Worm (Caenorhabditis elegans) whole organism, young adult: ENCODE measurements around the gene daf-42.
"Not testable (repeated sequence)": the region's sequence is repeated elsewhere in the genome, so short reads cannot be mapped to it uniquely, and the experiment has no call there.

Experiments used
- B0336.3 ChIP-seq: fragments of 200-800 bp; sonication (Bioruptor generic); IDR thresholded peaks from 2 replicates; pipeline ENCODE4 v1.3.6; 2022; ENCODE audit warnings: missing genetic modification characterization, missing compliant biosample characterization
- D2030.7 ChIP-seq: fragments of 200-800 bp; sonication (Bioruptor generic); IDR thresholded peaks from 2 replicates; pipeline ENCODE4 v1.3.6; 2022; ENCODE audit warnings: missing genetic modification reagents, missing genetic modification characterization, missing compliant biosample characterization
- F10E7.11 ChIP-seq: sonication (generic microtip); optimal IDR thresholded peaks from 2 replicates; lab custom pipeline; 2017; ENCODE audit warnings: mild to moderate bottlenecking, missing genetic modification characterization, moderate library complexity, missing compliant biosample characterization
- F23B12.7 ChIP-seq: sonication (generic microtip); optimal IDR thresholded peaks from 2 replicates; lab custom pipeline; 2017; ENCODE audit warnings: missing genetic modification characterization, mild to moderate bottlenecking, missing compliant biosample characterization, antibody characterized with exemption, moderate library complexity; ENCODE audit not compliant: insufficient read depth
- T26A5.8 ChIP-seq: sonication (generic microtip); optimal IDR thresholded peaks from 2 replicates; lab custom pipeline; 2016; ENCODE audit warnings: missing genetic modification characterization, missing compliant biosample characterization
- Y53F4B.3 ChIP-seq: fragments of 200-800 bp; sonication (Bioruptor generic); IDR thresholded peaks from 2 replicates; pipeline ENCODE4 v1.3.6; 2022; ENCODE audit warnings: missing genetic modification reagents, missing genetic modification characterization, missing compliant biosample characterization
- Y53G8AR.9 ChIP-seq: fragments of 200-800 bp; sonication (Bioruptor generic); conservative IDR thresholded peaks from 2 replicates; pipeline ENCODE4 v1.3.6; 2022; ENCODE audit warnings: missing genetic modification reagents, missing genetic modification characterization, missing compliant biosample characterization
- Y56A3A.18 ChIP-seq: fragments of 200-800 bp; sonication (Bioruptor generic); IDR thresholded peaks from 2 replicates; pipeline ENCODE4 v1.3.6; 2022; ENCODE audit warnings: missing genetic modification reagents, missing genetic modification characterization, missing compliant biosample characterization
- Y95B8A.8 ChIP-seq: fragments of 200-800 bp; sonication (Bioruptor generic); IDR thresholded peaks from 2 replicates; pipeline ENCODE4 v1.3.6; 2022; ENCODE audit warnings: missing genetic modification reagents, missing genetic modification characterization, missing compliant biosample characterization
- ZK185.1 ChIP-seq: sonication (generic microtip); optimal IDR thresholded peaks from 2 replicates; lab custom pipeline; 2016; ENCODE audit warnings: mild to moderate bottlenecking, missing genetic modification characterization, missing compliant biosample characterization; ENCODE audit not compliant: poor library complexity, severe bottlenecking
- attf-5 ChIP-seq: fragments of 200-800 bp; sonication (Bioruptor generic); optimal IDR thresholded peaks from 2 replicates; lab custom pipeline; 2018; ENCODE audit warnings: mild to moderate bottlenecking, missing genetic modification characterization, missing compliant biosample characterization
- bed-2 ChIP-seq: fragments of 200-800 bp; sonication (Bioruptor generic); IDR thresholded peaks from 2 replicates; pipeline ENCODE4 v1.3.6; 2022; ENCODE audit warnings: missing genetic modification reagents, missing genetic modification characterization, missing compliant biosample characterization
- ceh-27 ChIP-seq: fragments of 200-800 bp; sonication (Bioruptor generic); optimal IDR thresholded peaks from 2 replicates; lab custom pipeline; 2018; ENCODE audit warnings: mild to moderate bottlenecking, missing genetic modification characterization, moderate library complexity, missing compliant biosample characterization
- ceh-40 ChIP-seq: fragments of 200-800 bp; sonication (Bioruptor generic); IDR thresholded peaks from 2 replicates; pipeline ENCODE4 v1.3.6; 2022; ENCODE audit warnings: missing genetic modification characterization, missing compliant biosample characterization
- ceh-79 ChIP-seq: sonication (generic microtip); optimal IDR thresholded peaks from 2 replicates; lab custom pipeline; 2017; ENCODE audit warnings: mild to moderate bottlenecking, missing genetic modification characterization, missing compliant biosample characterization
- ceh-91 ChIP-seq: fragments of 200-800 bp; sonication (Bioruptor generic); IDR thresholded peaks from 2 replicates; pipeline ENCODE4 v1.3.6; 2022; ENCODE audit warnings: missing genetic modification reagents, missing genetic modification characterization, missing compliant biosample characterization
- chd-7 ChIP-seq: sonication (generic microtip); optimal IDR thresholded peaks from 2 replicates; lab custom pipeline; 2016; ENCODE audit warnings: mild to moderate bottlenecking, missing genetic modification characterization, moderate library complexity, missing compliant biosample characterization
- die-1 ChIP-seq: sonication (generic microtip); optimal IDR thresholded peaks from 2 replicates; lab custom pipeline; 2016; ENCODE audit warnings: missing genotype, mild to moderate bottlenecking, missing genetic modification characterization, missing compliant biosample characterization
- dpl-1 ChIP-seq: fragments of 150-350 bp; optimal IDR thresholded peaks from 2 replicates; lab custom pipeline; 2014; ENCODE audit warnings: missing biosample characterization, missing genetic modification reagents, missing genetic modification characterization
- efl-1 ChIP-seq: fragments of 150-350 bp; optimal IDR thresholded peaks from 2 replicates; lab custom pipeline; 2014; ENCODE audit warnings: missing biosample characterization, missing genetic modification reagents, missing genetic modification characterization
- egl-18 ChIP-seq: fragments of 200-800 bp; sonication (Bioruptor generic); IDR thresholded peaks from 2 replicates; pipeline ENCODE4 v1.3.6; 2022; ENCODE audit warnings: missing genetic modification reagents, missing genetic modification characterization, missing compliant biosample characterization
- ekl-4 ChIP-seq: fragments of 200-800 bp; sonication (Bioruptor generic); IDR thresholded peaks from 2 replicates; pipeline ENCODE4 v1.3.6; 2022; ENCODE audit warnings: missing genetic modification reagents, missing genetic modification characterization, missing compliant biosample characterization
- him-1 ChIP-seq: sonication (generic microtip); optimal IDR thresholded peaks from 2 replicates; lab custom pipeline; 2016; ENCODE audit warnings: missing genotype, missing genetic modification reagents, missing genetic modification characterization, missing compliant biosample characterization
- hlh-26 ChIP-seq: fragments of 200-800 bp; sonication (Bioruptor generic); conservative IDR thresholded peaks from 2 replicates; pipeline ENCODE4 v1.3.6; 2022; ENCODE audit warnings: missing genetic modification reagents, missing genetic modification characterization, missing compliant biosample characterization
- hmg-1.2 ChIP-seq: fragments of 200-800 bp; sonication (Bioruptor generic); IDR thresholded peaks from 2 replicates; pipeline ENCODE4 v1.3.6; 2022; ENCODE audit warnings: missing genetic modification reagents, missing genetic modification characterization, missing compliant biosample characterization
- lag-1 ChIP-seq: fragments of 200-800 bp; sonication (Bioruptor generic); IDR thresholded peaks from 2 replicates; pipeline ENCODE4 v1.3.6; 2022; ENCODE audit warnings: missing genetic modification reagents, missing genetic modification characterization, missing compliant biosample characterization
- let-526 ChIP-seq: fragments of 200-800 bp; sonication (Bioruptor generic); IDR thresholded peaks from 2 replicates; pipeline ENCODE4 v1.3.6; 2022; ENCODE audit warnings: missing genetic modification reagents, missing genetic modification characterization, missing compliant biosample characterization
- lin-54 ChIP-seq: fragments of 200-800 bp; sonication (Bioruptor generic); optimal IDR thresholded peaks from 2 replicates; lab custom pipeline; 2018; ENCODE audit warnings: mild to moderate bottlenecking, missing genetic modification characterization, missing compliant biosample characterization
- lsl-1 ChIP-seq: fragments of 200-800 bp; sonication (Bioruptor generic); optimal IDR thresholded peaks from 2 replicates; lab custom pipeline; 2018; ENCODE audit warnings: mild to moderate bottlenecking, missing genetic modification characterization, moderate library complexity, missing compliant biosample characterization
- lsy-27 ChIP-seq: sonication (generic microtip); optimal IDR thresholded peaks from 2 replicates; lab custom pipeline; 2017; ENCODE audit warnings: missing genetic modification characterization, mild to moderate bottlenecking, missing compliant biosample characterization, antibody characterized with exemption, missing genotype, borderline replicate concordance; ENCODE audit not compliant: insufficient read depth
- madf-6 ChIP-seq: fragments of 200-800 bp; sonication (Bioruptor generic); IDR thresholded peaks from 2 replicates; pipeline ENCODE4 v1.3.6; 2022; ENCODE audit warnings: missing genetic modification reagents, missing genetic modification characterization, missing compliant biosample characterization
- madf-8 ChIP-seq: fragments of 200-800 bp; sonication (Bioruptor generic); conservative IDR thresholded peaks from 2 replicates; pipeline ENCODE4 v1.3.6; 2022; ENCODE audit warnings: missing genetic modification reagents, missing genetic modification characterization, missing compliant biosample characterization
- mxl-1 ChIP-seq: sonication (generic microtip); optimal IDR thresholded peaks from 2 replicates; lab custom pipeline; 2016; ENCODE audit warnings: missing genetic modification characterization, missing compliant biosample characterization
- nfya-1 ChIP-seq: sonication (generic microtip); optimal IDR thresholded peaks from 2 replicates; lab custom pipeline; 2017; ENCODE audit warnings: antibody characterized with exemption, missing compliant biosample characterization, missing genetic modification characterization, borderline replicate concordance; ENCODE audit not compliant: insufficient read depth
- nfya-2 ChIP-seq: fragments of 200-800 bp; sonication (Bioruptor generic); IDR thresholded peaks from 2 replicates; pipeline ENCODE4 v1.3.6; 2022; ENCODE audit warnings: missing genetic modification reagents, missing genetic modification characterization, missing compliant biosample characterization
- nfyb-1 ChIP-seq: fragments of 200-800 bp; sonication (Bioruptor generic); IDR thresholded peaks from 2 replicates; pipeline ENCODE4 v1.3.6; 2022; ENCODE audit warnings: missing genetic modification reagents, missing genetic modification characterization, missing compliant biosample characterization
- nhr-80 ChIP-seq: sonication (generic microtip); optimal IDR thresholded peaks from 2 replicates; lab custom pipeline; 2016; ENCODE audit warnings: missing genetic modification characterization, missing compliant biosample characterization
- rec-8 ChIP-seq, 2 experiments: sonication (generic microtip); optimal IDR thresholded peaks; 2 replicates each; lab custom pipeline; 2016; ENCODE audit warnings: mild to moderate bottlenecking in 2 of 2, missing genetic modification characterization in 2 of 2, missing genetic modification reagents in 2 of 2, missing genotype in 2 of 2, missing biosample characterization in 1 of 2, missing compliant biosample characterization in 1 of 2, moderate library complexity in 1 of 2
- repo-1 ChIP-seq: sonication (generic microtip); optimal IDR thresholded peaks from 2 replicates; lab custom pipeline; 2017; ENCODE audit warnings: mild to moderate bottlenecking, missing genetic modification characterization, missing compliant biosample characterization
- snpc-3.4 ChIP-seq: sonication (generic microtip); optimal IDR thresholded peaks from 2 replicates; lab custom pipeline; 2017; ENCODE audit warnings: missing genetic modification characterization, mild to moderate bottlenecking, missing compliant biosample characterization, antibody characterized with exemption, moderate library complexity, missing genotype, missing genetic modification reagents
- snpc-4 ChIP-seq, 5 experiments: fragments of 150-350 bp in 1 of 5; sonication (generic microtip) in 4 of 5; optimal IDR thresholded peaks; 2 replicates each; lab custom pipeline; 2014 to 2018; ENCODE audit warnings: missing genetic modification characterization in 5 of 5, missing biosample characterization in 3 of 5, antibody characterized with exemption in 2 of 5, mild to moderate bottlenecking in 2 of 5, missing compliant biosample characterization in 2 of 5, missing genotype in 2 of 5, moderate library complexity in 2 of 5, missing genetic modification reagents in 1 of 5
- somi-1 ChIP-seq: fragments of 200-800 bp; sonication (Bioruptor generic); optimal IDR thresholded peaks from 2 replicates; lab custom pipeline; 2018; ENCODE audit warnings: mild to moderate bottlenecking, missing genetic modification characterization, missing compliant biosample characterization
- unc-130 ChIP-seq: sonication (generic microtip); optimal IDR thresholded peaks from 2 replicates; lab custom pipeline; 2016; ENCODE audit warnings: missing genetic modification reagents, missing genetic modification characterization, missing compliant biosample characterization
- ztf-25 ChIP-seq: fragments of 200-800 bp; sonication (Bioruptor generic); IDR thresholded peaks from 2 replicates; pipeline ENCODE4 v1.3.6; 2022; ENCODE audit warnings: missing genetic modification reagents, missing genetic modification characterization, missing compliant biosample characterization
- ztf-28 ChIP-seq: fragments of 200-800 bp; sonication (Bioruptor generic); IDR thresholded peaks from 2 replicates; pipeline ENCODE4 v1.3.6; 2022; ENCODE audit warnings: missing genetic modification reagents, missing genetic modification characterization, missing compliant biosample characterization

Gene daf-42

DNA sequence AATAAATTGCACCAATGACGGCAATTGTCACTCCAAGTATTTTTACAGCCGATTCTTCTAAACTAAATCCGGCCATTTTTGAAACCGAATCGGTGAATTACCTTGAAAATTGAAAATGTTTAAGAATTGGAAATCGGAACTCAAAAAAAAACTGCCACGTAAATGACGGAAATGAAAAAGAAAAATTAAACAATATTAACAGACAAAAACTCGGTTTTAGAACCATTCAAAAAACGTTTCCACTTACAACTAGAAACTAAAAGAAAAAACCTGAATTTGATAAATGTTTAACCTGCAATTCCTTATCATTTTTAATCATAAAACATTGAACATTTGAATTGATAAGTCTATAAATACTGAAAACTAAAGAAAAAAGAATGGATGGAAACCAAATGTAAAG, 18.4 kb upstream of the daf-42 start, which contains the start of gene Y40C5A.4:
Gene Y40C5A.4, minus strand, starts transcription at position 101 of the 400 bp plus-strand sequence.
- not testable (repeated sequence) for TF ChIP-seq madf-8 (GFP tag; lab: Robert Waterston, UW); lin-54 (GFP tag; lab: Kevin White, UChicago); F23B12.7 (tag; lab: Kevin White, UChicago)

DNA sequence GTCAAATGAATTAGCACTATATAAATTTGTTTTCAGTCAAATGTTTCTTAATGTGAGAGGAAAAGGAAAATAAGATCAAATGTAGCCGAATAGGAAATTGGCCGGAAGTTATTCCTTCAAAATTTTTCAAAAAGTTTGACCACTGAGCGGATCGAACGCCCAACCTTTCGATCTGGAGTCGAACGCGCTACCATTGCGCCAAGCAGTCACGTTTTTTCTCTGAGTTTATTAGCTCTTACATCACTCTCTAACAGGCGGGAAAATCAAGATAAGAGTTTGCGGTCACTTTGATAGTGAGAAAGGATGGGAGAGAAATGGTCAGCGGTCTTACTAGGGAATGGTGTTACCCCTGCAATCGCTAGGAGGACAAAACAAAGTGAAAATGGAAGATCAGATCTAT, 2.6 kb downstream of the daf-42 start:
- TF ChIP-seq ztf-25 (0 out of 2 replicates have a peak, but pooled peaks have one; percentile 56), Y56A3A.18 (GFP tag; lab: Robert Waterston, UW) (no peak), egl-18 (GFP tag; lab: Robert Waterston, UW) (no peak), nhr-80 (tag; lab: Kevin White, UChicago) (no peak), ceh-91 (GFP tag; lab: Robert Waterston, UW) (no peak), B0336.3 (GFP tag; lab: Robert Waterston, UW) (no peak), ZK185.1 (tag; lab: Kevin White, UChicago) (peak; percentile 31), chd-7 (tag; lab: Kevin White, UChicago) (peak; percentile 27), nfya-2 (GFP tag; lab: Robert Waterston, UW) (no peak), lin-54 (GFP tag; lab: Kevin White, UChicago) (peak; percentile 28), efl-1 (GFP tag; lab: Kevin White, UChicago) (no peak), attf-5 (GFP tag; lab: Kevin White, UChicago) (peak; percentile 14), Y53G8AR.9 (GFP tag; lab: Robert Waterston, UW) (no peak), F10E7.11 (tag; lab: Kevin White, UChicago) (no peak), die-1 (tag; lab: Kevin White, UChicago) (peak; percentile 79), lsy-27 (tag; lab: Kevin White, UChicago) (no peak), unc-130 (GFP tag; lab: Kevin White, UChicago) (no peak), nfyb-1 (GFP tag; lab: Robert Waterston, UW) (peak; percentile 57; the same call in 1 of the 2 replicates), D2030.7 (GFP tag; lab: Robert Waterston, UW) (peak; percentile 48; the same call in 1 of the 2 replicates), dpl-1 (GFP tag; lab: Kevin White, UChicago) (no peak), rec-8 (tag; optimal IDR thresholded peaks at IDR 0.05; lab: Kevin White, UChicago) (peak in 1 of 2 experiments; percentile 12), ceh-79 (tag; lab: Kevin White, UChicago) (no peak), snpc-3.4 (tag; lab: Kevin White, UChicago) (peak; percentile 68), nfya-1 (tag; lab: Kevin White, UChicago) (no peak), ceh-27 (GFP tag; lab: Kevin White, UChicago) (no peak), lsl-1 (no peak), lag-1 (GFP tag; lab: Robert Waterston, UW) (no peak), ekl-4 (GFP tag; lab: Robert Waterston, UW) (no peak), bed-2 (GFP tag; lab: Robert Waterston, UW) (no peak), hlh-26 (GFP tag; lab: Robert Waterston, UW) (no peak), Y95B8A.8 (0 out of 2 replicates have a peak, but pooled peaks have one; percentile 35), him-1 (tag; lab: Kevin White, UChicago) (peak; percentile 52), repo-1 (peak; percentile 11), T26A5.8 (no peak), mxl-1 (tag; lab: Kevin White, UChicago) (peak; percentile 23), ztf-28 (peak; percentile 77; the same call in 1 of the 2 replicates), snpc-4 (GFP tag; optimal IDR thresholded peaks at IDR 0.05; lab: Kevin White, UChicago) (peak; percentile 52), snpc-4 (tag; optimal IDR thresholded peaks at IDR 0.05; lab: Kevin White, UChicago) (peak in 1 of 4 experiments; percentile 70), hmg-1.2 (GFP tag; lab: Robert Waterston, UW) (peak; percentile 75), madf-6 (GFP tag; lab: Robert Waterston, UW) (peak; percentile 51), Y53F4B.3 (GFP tag; lab: Robert Waterston, UW) (0 out of 2 replicates have a peak, but pooled peaks have one; percentile 9), let-526 (no peak), somi-1 (GFP tag; lab: Kevin White, UChicago) (no peak), ceh-40 (no peak)
